Fruit fly (Drosophila melanogaster): Measurements from ENCODE around the gene Ccp84Af.

- TF ChIP-seq Sin3A (optimal IDR thresholded peaks at IDR 0.05) (no peak), h (optimal IDR thresholded peaks at IDR 0.05) (no peak), ttk (optimal IDR thresholded peaks at IDR 0.05) (no peak), psq (optimal IDR thresholded peaks at IDR 0.05) (no peak)
Observed at dm6 chr3R:6646740-6647139, 43.3 kb downstream of the Ccp84Af start, which contains the start of gene Taf1.
